Worm (Caenorhabditis elegans) whole organism, mixed stage, embryonic: ENCODE measurements around the gene nhr-146.

Experiments used
- M03D4.4 ChIP-seq: sonication (generic microtip); optimal IDR thresholded peaks from 2 replicates; lab custom pipeline; 2017; ENCODE audit warnings: mild to moderate bottlenecking, missing genetic modification characterization, missing compliant biosample characterization
- bed-3 ChIP-seq: fragments of 200-800 bp; sonication (Bioruptor generic); optimal IDR thresholded peaks from 3 replicates; lab custom pipeline; 2018; ENCODE audit warnings: mild to moderate bottlenecking, missing genetic modification characterization, moderate library complexity, missing compliant biosample characterization
- blmp-1 ChIP-seq: fragments of 150-350 bp; optimal IDR thresholded peaks from 2 replicates; lab custom pipeline; 2014; ENCODE audit warnings: missing biosample characterization, missing genetic modification characterization
- ceh-39 ChIP-seq: fragments of 150-350 bp; optimal IDR thresholded peaks from 2 replicates; lab custom pipeline; 2014; ENCODE audit warnings: missing biosample characterization, missing genetic modification characterization
- ceh-43 ChIP-seq: fragments of 200-800 bp; sonication (Bioruptor generic); optimal IDR thresholded peaks from 2 replicates; lab custom pipeline; 2018; ENCODE audit warnings: mild to moderate bottlenecking, missing genetic modification characterization, moderate library complexity, missing compliant biosample characterization
- ceh-83 ChIP-seq: fragments of 200-800 bp; sonication (Bioruptor generic); optimal IDR thresholded peaks from 2 replicates; lab custom pipeline; 2018; ENCODE audit warnings: mild to moderate bottlenecking, missing genetic modification characterization, missing compliant biosample characterization
- ces-1 ChIP-seq: fragments of 150-350 bp; optimal IDR thresholded peaks from 2 replicates; lab custom pipeline; 2014; ENCODE audit warnings: missing biosample characterization, missing genetic modification reagents, missing genetic modification characterization
- cnd-1 ChIP-seq: fragments of 200-800 bp; sonication (Bioruptor generic); optimal IDR thresholded peaks from 2 replicates; lab custom pipeline; 2018; ENCODE audit warnings: mild to moderate bottlenecking, missing genetic modification characterization, missing compliant biosample characterization
- drap-1 ChIP-seq: fragments of 200-800 bp; sonication (Bioruptor generic); optimal IDR thresholded peaks from 3 replicates; lab custom pipeline; 2018; ENCODE audit warnings: mild to moderate bottlenecking, missing genetic modification characterization, missing compliant biosample characterization
- elt-1 ChIP-seq: sonication (generic microtip); optimal IDR thresholded peaks from 2 replicates; lab custom pipeline; 2017; ENCODE audit warnings: missing genetic modification characterization, mild to moderate bottlenecking, missing compliant biosample characterization, antibody characterized with exemption, moderate library complexity, borderline replicate concordance; ENCODE audit not compliant: insufficient read depth
- elt-3 ChIP-seq: fragments of 150-350 bp; optimal IDR thresholded peaks from 2 replicates; lab custom pipeline; 2014; ENCODE audit warnings: missing biosample characterization, missing genetic modification characterization
- flh-1 ChIP-seq: fragments of 200-800 bp; sonication (Bioruptor generic); optimal IDR thresholded peaks from 2 replicates; lab custom pipeline; 2018; ENCODE audit warnings: mild to moderate bottlenecking, missing genetic modification characterization, moderate library complexity, missing compliant biosample characterization
- ham-2 ChIP-seq: fragments of 200-800 bp; sonication (Bioruptor generic); optimal IDR thresholded peaks from 2 replicates; lab custom pipeline; 2018; ENCODE audit warnings: mild to moderate bottlenecking, missing genetic modification characterization, missing compliant biosample characterization
- hlh-1 ChIP-seq: fragments of 150-350 bp; optimal IDR thresholded peaks from 2 replicates; lab custom pipeline; 2014; ENCODE audit warnings: missing biosample characterization, missing genetic modification reagents, missing genetic modification characterization
- lin-13 ChIP-seq: fragments of 150-350 bp; optimal IDR thresholded peaks from 2 replicates; lab custom pipeline; 2014; ENCODE audit warnings: missing biosample characterization, missing genetic modification characterization
- lin-32 ChIP-seq: fragments of 200-800 bp; sonication (Bioruptor generic); optimal IDR thresholded peaks from 2 replicates; lab custom pipeline; 2018; ENCODE audit warnings: mild to moderate bottlenecking, missing genetic modification characterization, missing compliant biosample characterization
- lsy-2 ChIP-seq: fragments of 150-350 bp; optimal IDR thresholded peaks from 2 replicates; lab custom pipeline; 2014; ENCODE audit warnings: missing biosample characterization, missing genetic modification characterization
- mab-5 ChIP-seq: fragments of 150-350 bp; optimal IDR thresholded peaks from 2 replicates; lab custom pipeline; 2014; ENCODE audit warnings: missing biosample characterization, missing genetic modification characterization
- mep-1 ChIP-seq: fragments of 150-350 bp; optimal IDR thresholded peaks from 2 replicates; lab custom pipeline; 2017; ENCODE audit warnings: missing biosample characterization, missing genetic modification reagents, missing genetic modification characterization, inconsistent platforms
- mls-2 ChIP-seq: sonication (generic microtip); optimal IDR thresholded peaks from 2 replicates; lab custom pipeline; 2016; ENCODE audit warnings: mild to moderate bottlenecking, missing genetic modification characterization, moderate library complexity, missing compliant biosample characterization
- nhr-12 ChIP-seq: fragments of 150-350 bp; optimal IDR thresholded peaks from 2 replicates; lab custom pipeline; 2014; ENCODE audit warnings: missing biosample characterization, missing genetic modification characterization
- nhr-2 ChIP-seq: fragments of 150-350 bp; optimal IDR thresholded peaks from 2 replicates; lab custom pipeline; 2014; ENCODE audit warnings: missing biosample characterization, missing genetic modification characterization
- nhr-237 ChIP-seq: fragments of 150-350 bp; optimal IDR thresholded peaks from 2 replicates; lab custom pipeline; 2014; ENCODE audit warnings: missing biosample characterization, missing genetic modification characterization
- nhr-28 ChIP-seq: fragments of 150-350 bp; optimal IDR thresholded peaks from 2 replicates; lab custom pipeline; 2014; ENCODE audit warnings: missing biosample characterization, missing genetic modification characterization
- nhr-76 ChIP-seq: sonication (generic microtip); optimal IDR thresholded peaks from 2 replicates; lab custom pipeline; 2017; ENCODE audit warnings: missing biosample characterization, missing genetic modification characterization
- pha-4 ChIP-seq: fragments of 150-350 bp; optimal IDR thresholded peaks from 2 replicates; lab custom pipeline; 2018; ENCODE audit warnings: missing biosample characterization, missing genetic modification reagents, missing genetic modification characterization
- sem-2 ChIP-seq: fragments of 200-800 bp; sonication (Bioruptor generic); optimal IDR thresholded peaks from 2 replicates; lab custom pipeline; 2018; ENCODE audit warnings: mild to moderate bottlenecking, missing genetic modification characterization, missing compliant biosample characterization
- snpc-4 ChIP-seq: fragments of 150-350 bp; optimal IDR thresholded peaks from 2 replicates; lab custom pipeline; 2014; ENCODE audit warnings: missing biosample characterization, missing genetic modification characterization
- sptf-1 ChIP-seq: sonication (generic microtip); optimal IDR thresholded peaks from 2 replicates; lab custom pipeline; 2017; ENCODE audit warnings: mild to moderate bottlenecking, missing genetic modification characterization, moderate library complexity, missing compliant biosample characterization
- tbx-8 ChIP-seq: fragments of 200-800 bp; sonication (Bioruptor generic); optimal IDR thresholded peaks from 2 replicates; lab custom pipeline; 2018; ENCODE audit warnings: mild to moderate bottlenecking, missing genetic modification characterization, moderate library complexity, missing compliant biosample characterization
- unc-120 ChIP-seq: sonication (generic microtip); optimal IDR thresholded peaks from 2 replicates; lab custom pipeline; 2017; ENCODE audit warnings: missing genetic modification characterization, missing compliant biosample characterization; ENCODE audit not compliant: poor library complexity, severe bottlenecking
- unc-39 ChIP-seq: fragments of 150-350 bp; optimal IDR thresholded peaks from 2 replicates; lab custom pipeline; 2014; ENCODE audit warnings: missing biosample characterization, missing genetic modification characterization
- unc-62 ChIP-seq: fragments of 150-350 bp; optimal IDR thresholded peaks from 2 replicates; lab custom pipeline; 2014; ENCODE audit warnings: missing biosample characterization, missing genetic modification reagents, missing genetic modification characterization
- zip-8 ChIP-seq: fragments of 150-350 bp; optimal IDR thresholded peaks from 2 replicates; lab custom pipeline; 2014; ENCODE audit warnings: missing biosample characterization, missing genetic modification characterization
- ztf-11 ChIP-seq: fragments of 150-350 bp; optimal IDR thresholded peaks from 2 replicates; lab custom pipeline; 2014; ENCODE audit warnings: missing biosample characterization, missing genetic modification characterization

nhr-146 gene

ce11 chrIV:1626342-1626855 lies at the start of gene nhr-146:
Gene nhr-146, plus strand, starts transcription at chrIV:1626805.
- no peak for TF ChIP-seq lsy-2 (tag; lab: Kevin White, UChicago)
- TF ChIP-seq mab-5 (tag; lab: Kevin White, UChicago): no peak
- no peak for TF ChIP-seq nhr-237 (tag; lab: Kevin White, UChicago)
- no peak for TF ChIP-seq ceh-83
- no peak for TF ChIP-seq flh-1
- TF ChIP-seq tbx-8 (GFP tag; lab: Kevin White, UChicago): no peak
- TF ChIP-seq cnd-1 (tag; lab: Kevin White, UChicago): no peak
- TF ChIP-seq nhr-12: no peak
- TF ChIP-seq M03D4.4: no peak
- TF ChIP-seq elt-3: no peak
- no peak for TF ChIP-seq hlh-1 (tag; lab: Kevin White, UChicago)
- TF ChIP-seq zip-8 (tag; lab: Kevin White, UChicago): no peak

- TF ChIP-seq M03D4.4: peak; percentile 89
- TF ChIP-seq flh-1: peak; percentile 59
- peak; percentile 96 for TF ChIP-seq hlh-1 (tag; lab: Kevin White, UChicago)
- peak; percentile 51 for TF ChIP-seq unc-39 (tag; lab: Kevin White, UChicago)
- TF ChIP-seq nhr-12: peak; percentile 77
- peak; percentile 77 for TF ChIP-seq tbx-8 (GFP tag; lab: Kevin White, UChicago)
- peak; percentile 69 for TF ChIP-seq pha-4 (tag; lab: Kevin White, UChicago)
- peak; percentile 0 for TF ChIP-seq elt-1 (tag; lab: Kevin White, UChicago)
- TF ChIP-seq lsy-2 (tag; lab: Kevin White, UChicago): peak; percentile 70
- TF ChIP-seq unc-120 (tag; lab: Kevin White, UChicago): peak; percentile 83
- TF ChIP-seq ceh-83: peak; percentile 78
- TF ChIP-seq nhr-28 (tag; lab: Kevin White, UChicago): no peak
- peak; percentile 66 for TF ChIP-seq sem-2 (GFP tag; lab: Kevin White, UChicago)
- peak; percentile 69 for TF ChIP-seq bed-3 (GFP tag; lab: Kevin White, UChicago)
- peak; percentile 41 for TF ChIP-seq ces-1 (GFP tag; lab: Kevin White, UChicago)
- no peak for TF ChIP-seq elt-3
- TF ChIP-seq ham-2 (GFP tag; lab: Kevin White, UChicago): peak; percentile 70
- TF ChIP-seq mls-2 (tag; lab: Kevin White, UChicago): peak; percentile 91
- peak; percentile 38 for TF ChIP-seq unc-62 (GFP tag; lab: Kevin White, UChicago)
- peak; percentile 73 for TF ChIP-seq nhr-237 (tag; lab: Kevin White, UChicago)
- peak; percentile 12 for TF ChIP-seq nhr-76 (tag; lab: Kevin White, UChicago)
- peak; percentile 95 for TF ChIP-seq lin-13
- TF ChIP-seq mep-1 (tag; lab: Kevin White, UChicago): peak; percentile 96
- TF ChIP-seq ceh-39: no peak
- TF ChIP-seq ceh-43 (GFP tag; lab: Kevin White, UChicago): peak; percentile 88
- no peak for TF ChIP-seq zip-8 (tag; lab: Kevin White, UChicago)
- peak; percentile 84 for TF ChIP-seq drap-1 (GFP tag; lab: Kevin White, UChicago)
- peak; percentile 83 for TF ChIP-seq cnd-1 (tag; lab: Kevin White, UChicago)
- peak; percentile 55 for TF ChIP-seq lin-32 (GFP tag; lab: Kevin White, UChicago)
- no peak for TF ChIP-seq blmp-1 (tag; lab: Kevin White, UChicago)
- peak; percentile 43 for TF ChIP-seq mab-5 (tag; lab: Kevin White, UChicago)
- no peak for TF ChIP-seq nhr-2 (tag; lab: Kevin White, UChicago)
- peak; percentile 95 for TF ChIP-seq sptf-1 (tag; lab: Kevin White, UChicago)
- no peak for TF ChIP-seq snpc-4
- TF ChIP-seq ztf-11: peak; percentile 88
Observed at ce11 chrIV:1595802-1596201, 30.8 kb upstream of the nhr-146 start, which contains the start of gene npp-8. Gene npp-8, minus strand, starts transcription at chrIV:1595824.

- TF ChIP-seq nhr-237 (tag; lab: Kevin White, UChicago) (no peak), cnd-1 (tag; lab: Kevin White, UChicago) (no peak), sptf-1 (tag; lab: Kevin White, UChicago) (no peak), lin-13 (no peak), ceh-43 (GFP tag; lab: Kevin White, UChicago) (no peak), elt-1 (tag; lab: Kevin White, UChicago) (no peak)
Observed at ce11 chrIV:1597018-1597417, 29.6 kb upstream of the nhr-146 start, which contains the start of gene ced-2. Gene ced-2, plus strand, starts transcription at chrIV:1597318.
